Fruit fly (Drosophila melanogaster) whole organism, embryonic: Measurements from ENCODE around the gene mei-218.

ENCODE experiments used
- Bteb2 ChIP-seq: fragments of 200-800 bp; sonication (Bioruptor generic); optimal IDR thresholded peaks from 2 replicates; lab custom pipeline; 2016; ENCODE audit warnings: missing biosample characterization, missing genetic modification characterization
- CG10267 ChIP-seq: fragments of 200-800 bp; sonication (Bioruptor generic); optimal IDR thresholded peaks from 2 replicates; lab custom pipeline; 2018; ENCODE audit warnings: missing biosample characterization, mild to moderate bottlenecking, missing genetic modification characterization, moderate library complexity
- CG10543 ChIP-seq: fragments of 200-800 bp; sonication (Bioruptor generic); optimal IDR thresholded peaks from 3 replicates; lab custom pipeline; 2017; ENCODE audit warnings: missing biosample characterization, mild to moderate bottlenecking, missing genetic modification characterization, moderate library complexity
- CG12071 ChIP-seq: fragments of 200-800 bp; sonication (Bioruptor generic); optimal IDR thresholded peaks from 3 replicates; lab custom pipeline; 2018; ENCODE audit warnings: missing biosample characterization, mild to moderate bottlenecking, missing genetic modification characterization
- CG13123 ChIP-seq: fragments of 200-800 bp; sonication (Bioruptor generic); optimal IDR thresholded peaks from 2 replicates; lab custom pipeline; 2016; ENCODE audit warnings: missing biosample characterization, missing genetic modification characterization
- CG13624 ChIP-seq: fragments of 200-800 bp; sonication (Bioruptor generic); optimal IDR thresholded peaks from 2 replicates; lab custom pipeline; 2016; ENCODE audit warnings: missing biosample characterization, missing genetic modification characterization
- CG14050 ChIP-seq: fragments of 200-800 bp; sonication (Bioruptor generic); IDR thresholded peaks from 3 replicates; pipeline ENCODE4 v1.3.6; 2022; ENCODE audit warnings: missing biosample characterization, missing genetic modification characterization
- CG15514 ChIP-seq: fragments of 200-800 bp; sonication (Bioruptor generic); optimal IDR thresholded peaks from 3 replicates; lab custom pipeline; 2017; ENCODE audit warnings: missing biosample characterization, missing genetic modification characterization, mild to moderate bottlenecking, moderate library complexity, missing genetic modification reagents
- CG16779 ChIP-seq: fragments of 200-800 bp; sonication (Bioruptor generic); IDR thresholded peaks from 2 replicates; pipeline ENCODE4 v1.3.6; 2022; ENCODE audit warnings: missing biosample characterization, missing genetic modification characterization
- CG16813 ChIP-seq: fragments of 200-800 bp; sonication (Bioruptor generic); IDR thresholded peaks from 3 replicates; pipeline ENCODE4 v1.3.6; 2022; ENCODE audit warnings: missing biosample characterization, missing genetic modification characterization; ENCODE audit not compliant: partially characterized antibody
- CG16863 ChIP-seq: fragments of 200-800 bp; sonication (Bioruptor generic); optimal IDR thresholded peaks from 3 replicates; lab custom pipeline; 2016; ENCODE audit warnings: missing biosample characterization, missing genetic modification characterization
- CG17328 ChIP-seq: fragments of 200-800 bp; sonication (Bioruptor generic); IDR thresholded peaks from 2 replicates; pipeline ENCODE4 v1.3.6; 2022; ENCODE audit warnings: missing biosample characterization, missing genetic modification characterization
- CG30403 ChIP-seq: fragments of 200-800 bp; sonication (Bioruptor generic); optimal IDR thresholded peaks from 3 replicates; lab custom pipeline; 2016; ENCODE audit warnings: missing biosample characterization, missing genetic modification characterization
- CG31441 ChIP-seq: fragments of 200-800 bp; sonication (Bioruptor generic); IDR thresholded peaks from 2 replicates; pipeline ENCODE4 v1.3.6; 2022; ENCODE audit warnings: missing biosample characterization, missing genetic modification characterization
- CG4820 ChIP-seq: fragments of 200-800 bp; sonication (Bioruptor generic); optimal IDR thresholded peaks from 3 replicates; lab custom pipeline; 2016; ENCODE audit warnings: missing biosample characterization, missing genetic modification characterization
- CG6791 ChIP-seq: fragments of 200-800 bp; sonication (Bioruptor generic); IDR thresholded peaks from 3 replicates; pipeline ENCODE4 v1.3.6; 2022; ENCODE audit warnings: missing biosample characterization, missing genetic modification characterization; ENCODE audit not compliant: partially characterized antibody
- CG7987 ChIP-seq: fragments of 200-800 bp; sonication (Bioruptor generic); optimal IDR thresholded peaks from 2 replicates; lab custom pipeline; 2018; ENCODE audit warnings: missing biosample characterization, mild to moderate bottlenecking, missing genetic modification characterization, moderate library complexity
- CrebB ChIP-seq: fragments of 200-800 bp; sonication (Bioruptor generic); optimal IDR thresholded peaks from 3 replicates; lab custom pipeline; 2018; ENCODE audit warnings: missing biosample characterization, mild to moderate bottlenecking, missing genetic modification characterization
- Dip2 ChIP-seq: fragments of 200-800 bp; sonication (Bioruptor generic); IDR thresholded peaks from 2 replicates; pipeline ENCODE4 v1.3.6; 2022; ENCODE audit warnings: missing biosample characterization, missing genetic modification characterization
- Eip74EF ChIP-seq, 2 experiments: fragments of 200-800 bp in 1 of 2; fragments of >200 bp in 1 of 2; sonication (Bioruptor generic) in 1 of 2; optimal IDR thresholded peaks; 2 replicates each; lab custom pipeline; 2017 to 2019; ENCODE audit warnings: missing biosample characterization in 2 of 2, missing genetic modification characterization in 2 of 2, mild to moderate bottlenecking in 1 of 2, moderate library complexity in 1 of 2
- Hr3 ChIP-seq: fragments of 200-800 bp; sonication (Bioruptor generic); optimal IDR thresholded peaks from 3 replicates; lab custom pipeline; 2016; ENCODE audit warnings: missing biosample characterization, missing genetic modification characterization
- Hr39 ChIP-seq: fragments of >200 bp; optimal IDR thresholded peaks from 2 replicates; lab custom pipeline; 2017
- Hsf ChIP-seq: fragments of 200-800 bp; sonication (Bioruptor generic); optimal IDR thresholded peaks from 3 replicates; lab custom pipeline; 2016; ENCODE audit warnings: missing biosample characterization, missing genetic modification characterization
- Jarid2 ChIP-seq: fragments of 200-800 bp; sonication (Bioruptor generic); optimal IDR thresholded peaks from 3 replicates; lab custom pipeline; 2017; ENCODE audit warnings: mild to moderate bottlenecking, missing biosample characterization, missing genetic modification reagents, missing genetic modification characterization
- Mad ChIP-seq: fragments of 200-800 bp; sonication (Bioruptor generic); optimal IDR thresholded peaks from 2 replicates; lab custom pipeline; 2016; ENCODE audit warnings: missing biosample characterization, missing genetic modification characterization
- Oli ChIP-seq: fragments of 200-800 bp; sonication (Bioruptor generic); optimal IDR thresholded peaks from 2 replicates; lab custom pipeline; 2018; ENCODE audit warnings: missing biosample characterization, mild to moderate bottlenecking, missing genetic modification characterization, moderate library complexity
- Sin3A ChIP-seq: fragments of >200 bp; optimal IDR thresholded peaks from 2 replicates; lab custom pipeline; 2018
- Spps ChIP-seq: fragments of 200-800 bp; sonication (Bioruptor generic); optimal IDR thresholded peaks from 2 replicates; lab custom pipeline; 2018; ENCODE audit warnings: missing biosample characterization, mild to moderate bottlenecking, missing genetic modification characterization
- Sry-β ChIP-seq: fragments of 200-800 bp; sonication (Bioruptor generic); optimal IDR thresholded peaks from 2 replicates; lab custom pipeline; 2018; ENCODE audit warnings: missing biosample characterization, mild to moderate bottlenecking, missing genetic modification characterization, moderate library complexity
- Stat92E ChIP-seq, 3 experiments: fragments of >200 bp in 2 of 3; fragments of 200-800 bp in 1 of 3; sonication (Bioruptor generic) in 1 of 3; optimal IDR thresholded peaks; 2 replicates each; lab custom pipeline; 2017 to 2019; ENCODE audit warnings: missing biosample characterization in 3 of 3, missing genetic modification characterization in 3 of 3, mild to moderate bottlenecking in 1 of 3, moderate library complexity in 1 of 3
- Usf ChIP-seq: fragments of 200-800 bp; sonication (Bioruptor generic); optimal IDR thresholded peaks from 2 replicates; lab custom pipeline; 2017; ENCODE audit warnings: missing genotype, missing biosample characterization, missing genetic modification characterization
- bab2 ChIP-seq: fragments of 200-800 bp; sonication (Bioruptor generic); optimal IDR thresholded peaks from 2 replicates; lab custom pipeline; 2016; ENCODE audit warnings: missing biosample characterization, missing genetic modification characterization
- btn ChIP-seq: fragments of 200-800 bp; sonication (Bioruptor generic); optimal IDR thresholded peaks from 2 replicates; lab custom pipeline; 2016; ENCODE audit warnings: missing biosample characterization, missing genetic modification characterization
- chm ChIP-seq: fragments of 200-800 bp; sonication (Bioruptor generic); IDR thresholded peaks from 2 replicates; pipeline ENCODE4 v1.3.6; 2022; ENCODE audit warnings: missing biosample characterization, missing genetic modification characterization
- disco-r ChIP-seq: fragments of 200-800 bp; sonication (Bioruptor generic); optimal IDR thresholded peaks from 2 replicates; lab custom pipeline; 2016; ENCODE audit warnings: missing biosample characterization, missing genetic modification characterization
- dysf ChIP-seq: fragments of 200-800 bp; sonication (Bioruptor generic); IDR thresholded peaks from 3 replicates; pipeline ENCODE4 v1.3.6; 2022; ENCODE audit warnings: missing biosample characterization, missing genetic modification characterization
- fd102C ChIP-seq: fragments of 200-800 bp; sonication (Bioruptor generic); optimal IDR thresholded peaks from 2 replicates; lab custom pipeline; 2018; ENCODE audit warnings: missing biosample characterization, mild to moderate bottlenecking, missing genetic modification characterization, moderate library complexity
- ftz-f1 ChIP-seq: fragments of 200-800 bp; sonication (Bioruptor generic); optimal IDR thresholded peaks from 2 replicates; lab custom pipeline; 2016; ENCODE audit warnings: missing biosample characterization, missing genetic modification characterization
- gcm ChIP-seq: fragments of 200-800 bp; sonication (Bioruptor generic); optimal IDR thresholded peaks from 2 replicates; lab custom pipeline; 2019; ENCODE audit warnings: missing biosample characterization, mild to moderate bottlenecking, missing genetic modification characterization, moderate library complexity
- insv ChIP-seq, 2 experiments: fragments of 200-800 bp; sonication (Bioruptor generic); optimal IDR thresholded peaks; 3 replicates each; lab custom pipeline; 2016 to 2018; ENCODE audit warnings: missing biosample characterization in 2 of 2, missing genetic modification characterization in 2 of 2
- jigr1 ChIP-seq: fragments of 200-800 bp; sonication (Bioruptor generic); IDR thresholded peaks from 3 replicates; pipeline ENCODE4 v1.3.6; 2022; ENCODE audit warnings: missing biosample characterization, missing genetic modification characterization
- nerfin-2 ChIP-seq: fragments of 200-800 bp; sonication (Bioruptor generic); IDR thresholded peaks from 2 replicates; pipeline ENCODE4 v1.3.6; 2022; ENCODE audit warnings: missing biosample characterization, missing genetic modification characterization; ENCODE audit not compliant: partially characterized antibody
- pho ChIP-seq: fragments of 200-800 bp; sonication (Bioruptor generic); optimal IDR thresholded peaks from 2 replicates; lab custom pipeline; 2016; ENCODE audit warnings: missing biosample characterization, missing genetic modification characterization
- ranshi ChIP-seq: fragments of 200-800 bp; sonication (Bioruptor generic); IDR thresholded peaks from 2 replicates; pipeline ENCODE4 v1.3.6; 2022; ENCODE audit warnings: missing biosample characterization, missing genetic modification characterization
- seq ChIP-seq: fragments of 200-800 bp; sonication (Bioruptor generic); IDR thresholded peaks from 2 replicates; pipeline ENCODE4 v1.3.6; 2022; ENCODE audit warnings: missing biosample characterization, missing genetic modification characterization
- sqz ChIP-seq: fragments of 200-800 bp; sonication (Bioruptor generic); optimal IDR thresholded peaks from 3 replicates; lab custom pipeline; 2018; ENCODE audit warnings: missing biosample characterization, mild to moderate bottlenecking, missing genetic modification characterization
- stwl ChIP-seq: fragments of 200-800 bp; sonication (Bioruptor generic); optimal IDR thresholded peaks from 3 replicates; lab custom pipeline; 2018; ENCODE audit warnings: missing biosample characterization, mild to moderate bottlenecking, missing genetic modification characterization, moderate library complexity
- sug ChIP-seq: fragments of 200-800 bp; optimal IDR thresholded peaks from 2 replicates; lab custom pipeline; 2019; ENCODE audit warnings: missing biosample characterization, mild to moderate bottlenecking, missing genetic modification characterization, moderate library complexity
- ttk ChIP-seq: fragments of 200-800 bp; sonication (Bioruptor generic); IDR thresholded peaks from 2 replicates; pipeline ENCODE4 v2.1.2; 2022; ENCODE audit warnings: missing biosample characterization, missing genetic modification characterization
- unc-4 ChIP-seq: fragments of 200-800 bp; sonication (Bioruptor generic); IDR thresholded peaks from 2 replicates; pipeline ENCODE4 v1.3.6; 2022; ENCODE audit warnings: missing biosample characterization, missing genetic modification characterization; ENCODE audit not compliant: partially characterized antibody
- wek ChIP-seq: fragments of 200-800 bp; sonication (Bioruptor generic); optimal IDR thresholded peaks from 3 replicates; lab custom pipeline; 2018; ENCODE audit warnings: missing biosample characterization, mild to moderate bottlenecking, missing genetic modification characterization, moderate library complexity

Gene mei-218

DNA sequence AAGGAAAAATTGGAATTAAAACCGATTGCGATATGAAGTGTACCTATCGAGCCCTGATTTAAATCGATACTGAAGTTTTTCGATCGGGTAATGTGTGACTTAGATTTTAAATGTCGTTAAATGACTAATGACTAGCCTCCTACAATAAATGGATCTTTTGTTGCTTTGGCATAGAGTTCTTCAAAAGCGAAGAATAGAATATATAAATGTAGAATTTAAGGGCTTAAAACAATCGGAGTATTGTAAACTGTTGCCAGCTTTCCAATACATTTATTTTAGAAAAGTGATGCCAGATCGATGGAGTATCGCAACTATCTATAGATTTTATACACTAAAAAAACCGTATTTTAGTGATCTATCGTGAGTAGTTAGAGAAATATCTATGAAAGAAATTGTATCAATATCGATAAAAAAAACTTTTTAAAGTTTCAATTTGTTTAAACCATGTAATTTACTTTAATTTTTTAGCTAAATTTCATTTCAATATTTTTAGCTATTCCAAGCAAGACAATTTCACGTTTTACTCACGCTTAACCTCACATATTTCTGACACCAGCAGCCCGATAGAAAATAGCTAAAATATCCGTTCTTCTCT, at the start of gene mei-218, which contains the start of gene mei-217 (continued):
- TF ChIP-seq CG13123 (GFP tag; lab: Kevin White, UChicago) (no peak), fd102C (GFP tag; lab: Kevin White, UChicago) (no peak), Usf (GFP tag; lab: Kevin White, UChicago) (no peak), Mad (GFP tag; lab: Kevin White, UChicago) (no peak), CG15514 (GFP tag; lab: Kevin White, UChicago) (no peak), CG6791 (GFP tag; lab: Robert Waterston, UW) (peak; percentile 69; the same call in 2 of the 3 replicates), gcm (GFP tag; lab: Kevin White, UChicago) (no peak), CG14050 (GFP tag; lab: Robert Waterston, UW) (no peak), CG4820 (GFP tag; lab: Kevin White, UChicago) (no peak), sqz (GFP tag; lab: Kevin White, UChicago) (no peak), jigr1 (GFP tag; lab: Robert Waterston, UW) (peak; percentile 37; the same call in 1 of the 3 replicates), pho (GFP tag; lab: Kevin White, UChicago) (no peak), ttk (GFP tag; lab: Robert Waterston, UW) (no peak), disco-r (no peak), CG10267 (peak; percentile 66), CG31441 (GFP tag; lab: Robert Waterston, UW) (no peak), unc-4 (GFP tag; lab: Robert Waterston, UW) (peak; percentile 67), Sry-β (GFP tag; lab: Kevin White, UChicago) (peak; percentile 68), CG16813 (GFP tag; lab: Robert Waterston, UW) (peak; percentile 78), Hr3 (GFP tag; lab: Kevin White, UChicago) (no peak), CG16779 (GFP tag; lab: Robert Waterston, UW) (no peak), bab2 (peak; percentile 4), btn (GFP tag; lab: Kevin White, UChicago) (no peak), CG7987 (GFP tag; lab: Kevin White, UChicago) (no peak), Dip2 (GFP tag; lab: Robert Waterston, UW) (no peak), Spps (tag; lab: Kevin White, UChicago) (no peak), Hsf (GFP tag; lab: Kevin White, UChicago) (peak; percentile 14), wek (GFP tag; lab: Kevin White, UChicago) (no peak), Sin3A (lab: Kevin White, UChicago) (no peak), CG16863 (GFP tag; lab: Kevin White, UChicago) (no peak), CrebB (no peak), Eip74EF (GFP tag; optimal IDR thresholded peaks at IDR 0.05; lab: Kevin White, UChicago) (no peak), CG12071 (GFP tag; lab: Kevin White, UChicago) (no peak), dysf (GFP tag; lab: Robert Waterston, UW) (0 out of 3 replicates have a peak, but pooled peaks have one; percentile 20), Bteb2 (GFP tag; lab: Kevin White, UChicago) (no peak), CG13624 (GFP tag; lab: Kevin White, UChicago) (no peak), Oli (tag; lab: Kevin White, UChicago) (no peak), seq (GFP tag; lab: Robert Waterston, UW) (no peak), ftz-f1 (GFP tag; lab: Kevin White, UChicago) (no peak), insv (GFP tag; optimal IDR thresholded peaks at IDR 0.05; lab: Kevin White, UChicago) (no peak), Jarid2 (GFP tag; lab: Kevin White, UChicago) (no peak), Stat92E (GFP tag; optimal IDR thresholded peaks at IDR 0.05; lab: Kevin White, UChicago) (no peak), CG17328 (GFP tag; lab: Robert Waterston, UW) (no peak), sug (peak; percentile 34), CG10543 (GFP tag; lab: Kevin White, UChicago) (no peak), stwl (tag; lab: Kevin White, UChicago) (peak; percentile 59), Hr39 (lab: Kevin White, UChicago) (no peak), nerfin-2 (GFP tag; lab: Robert Waterston, UW) (0 out of 2 replicates have a peak, but pooled peaks have one; percentile 39), CG30403 (GFP tag; lab: Kevin White, UChicago) (peak; percentile 53), ranshi (GFP tag; lab: Robert Waterston, UW) (no peak), chm (no peak)
